Worm (Caenorhabditis elegans) whole organism, L1 larva: ENCODE data around the gene dyf-2.
A peak's percentile ranks its signal among the peaks of the same experiment; 100 is the strongest.

Experiments
- alr-1 ChIP-seq: fragments of 200-800 bp; sonication (Bioruptor generic); optimal IDR thresholded peaks from 2 replicates; lab custom pipeline; 2018; ENCODE audit warnings: borderline replicate concordance, mild to moderate bottlenecking, missing genetic modification characterization, missing compliant biosample characterization
- aly-2 ChIP-seq: fragments of 150-350 bp; optimal IDR thresholded peaks from 2 replicates; lab custom pipeline; 2014; ENCODE audit warnings: missing biosample characterization, missing genetic modification characterization
- efl-1 ChIP-seq, 4 experiments: fragments of 150-350 bp; optimal IDR thresholded peaks in 3 of 4; peaks in 1 of 4; 1 replicate in 1 of 4; 2 replicates in 3 of 4; lab custom pipeline; 2014; ENCODE audit warnings: missing biosample characterization in 2 of 4, missing genetic modification characterization in 2 of 4, missing genetic modification reagents in 2 of 4
- elt-2 ChIP-seq: sonication (generic microtip); optimal IDR thresholded peaks from 2 replicates; lab custom pipeline; 2016; ENCODE audit warnings: missing genetic modification characterization, mild to moderate bottlenecking, inconsistent platforms, missing compliant biosample characterization, missing genetic modification reagents
- lin-13 ChIP-seq: fragments of 150-350 bp; optimal IDR thresholded peaks from 2 replicates; lab custom pipeline; 2014; ENCODE audit warnings: missing biosample characterization, missing genetic modification reagents, missing genetic modification characterization
- lin-39 ChIP-seq: fragments of 150-350 bp; optimal IDR thresholded peaks from 2 replicates; lab custom pipeline; 2014; ENCODE audit warnings: missing biosample characterization, missing genetic modification reagents, missing genetic modification characterization
- lsy-2 ChIP-seq, 2 experiments: fragments of 150-350 bp; optimal IDR thresholded peaks; 2 replicates each; lab custom pipeline; 2014; ENCODE audit warnings: missing biosample characterization in 2 of 2, missing genetic modification characterization in 2 of 2
- mab-9 ChIP-seq: fragments of 200-800 bp; sonication (Bioruptor generic); IDR thresholded peaks from 2 replicates; pipeline ENCODE4 v1.3.6; 2022; ENCODE audit warnings: missing genetic modification reagents, missing genetic modification characterization, missing compliant biosample characterization
- mep-1 ChIP-seq: fragments of 150-350 bp; optimal IDR thresholded peaks from 2 replicates; lab custom pipeline; 2014; ENCODE audit warnings: missing biosample characterization, missing genetic modification characterization
- nhr-47 ChIP-seq: sonication (generic microtip); optimal IDR thresholded peaks from 2 replicates; lab custom pipeline; 2016; ENCODE audit warnings: mild to moderate bottlenecking, missing genetic modification characterization, moderate library complexity, missing compliant biosample characterization
- nhr-84 ChIP-seq: sonication (generic microtip); optimal IDR thresholded peaks from 2 replicates; lab custom pipeline; 2017; ENCODE audit warnings: missing biosample characterization, missing genetic modification characterization
- skn-1 ChIP-seq: fragments of 150-350 bp; optimal IDR thresholded peaks from 2 replicates; lab custom pipeline; 2014; ENCODE audit warnings: missing biosample characterization, missing genetic modification characterization
- unc-30 ChIP-seq: sonication (generic microtip); optimal IDR thresholded peaks from 2 replicates; lab custom pipeline; 2017; ENCODE audit warnings: missing biosample characterization, missing genetic modification characterization
- ztf-11 ChIP-seq, 2 experiments: sonication (generic microtip); optimal IDR thresholded peaks; 2 replicates each; lab custom pipeline; 2016 to 2017; ENCODE audit warnings: missing genetic modification characterization in 2 of 2, missing biosample characterization in 1 of 2, missing compliant biosample characterization in 1 of 2

- no peak for TF ChIP-seq skn-1 (tag; lab: Kevin White, UChicago)
- TF ChIP-seq lsy-2 (tag; optimal IDR thresholded peaks at IDR 0.05; lab: Kevin White, UChicago), result no peak
- no peak for TF ChIP-seq efl-1 (optimal IDR thresholded peaks at IDR 0.05; lab: Kevin White, UChicago)
- TF ChIP-seq efl-1 (GFP tag; optimal IDR thresholded peaks at IDR 0.05 in 1 of 2; lab: Kevin White, UChicago), result peak in 1 of 2 experiments; percentile 62
- TF ChIP-seq alr-1 (tag; lab: Kevin White, UChicago), result no peak
- TF ChIP-seq nhr-84 (tag; lab: Kevin White, UChicago), result no peak
- no peak for TF ChIP-seq aly-2 (tag; lab: Kevin White, UChicago)
- TF ChIP-seq elt-2 (tag; lab: Kevin White, UChicago), result peak; percentile 77
- TF ChIP-seq nhr-47 (tag; lab: Kevin White, UChicago), result no peak
- TF ChIP-seq lin-39 (tag; lab: Kevin White, UChicago), result no peak
- TF ChIP-seq mep-1, result no peak
- no peak for TF ChIP-seq lin-13 (GFP tag; lab: Kevin White, UChicago)
- no peak for TF ChIP-seq ztf-11 (tag; optimal IDR thresholded peaks at IDR 0.05; lab: Kevin White, UChicago)
- TF ChIP-seq unc-30 (tag; lab: Kevin White, UChicago), result no peak
- no peak for TF ChIP-seq mab-9 (GFP tag; lab: Robert Waterston, UW)
Observed at ce11 chrIII:13733833-13734232, 47.6 kb upstream of the dyf-2 start.
